Worm (Caenorhabditis elegans): ENCODE results near the gene cav-1.

cav-1 gene

DNA sequence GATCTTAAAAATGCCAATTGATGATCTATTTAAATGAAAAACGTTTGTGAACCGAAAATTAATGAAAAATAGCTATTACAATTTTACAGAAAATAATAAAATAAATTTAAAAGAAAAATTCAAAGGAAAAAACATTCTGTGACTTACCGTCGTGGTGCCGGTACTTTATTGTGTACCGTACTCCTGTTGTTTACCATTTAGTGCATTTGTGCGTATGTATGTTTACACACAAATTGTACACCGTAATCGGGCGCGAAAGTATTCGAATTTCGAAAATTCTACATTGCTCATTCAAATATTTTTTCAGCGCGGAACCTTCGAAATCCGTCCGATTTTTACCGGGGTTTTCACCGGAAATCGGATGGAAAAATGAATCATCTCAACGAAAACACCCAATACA lies 5.7 kb downstream of the cav-1 start, which contains the start of gene T13F2.6:
Gene T13F2.6 (plus strand): TSS at position 306 of the 400 bp plus-strand sequence.
- TF ChIP-seq W03F9.2 (tag; optimal IDR thresholded peaks at IDR 0.05), result peak; percentile 43
- no peak for TF ChIP-seq dao-5 (tag; optimal IDR thresholded peaks at IDR 0.05)

DNA sequence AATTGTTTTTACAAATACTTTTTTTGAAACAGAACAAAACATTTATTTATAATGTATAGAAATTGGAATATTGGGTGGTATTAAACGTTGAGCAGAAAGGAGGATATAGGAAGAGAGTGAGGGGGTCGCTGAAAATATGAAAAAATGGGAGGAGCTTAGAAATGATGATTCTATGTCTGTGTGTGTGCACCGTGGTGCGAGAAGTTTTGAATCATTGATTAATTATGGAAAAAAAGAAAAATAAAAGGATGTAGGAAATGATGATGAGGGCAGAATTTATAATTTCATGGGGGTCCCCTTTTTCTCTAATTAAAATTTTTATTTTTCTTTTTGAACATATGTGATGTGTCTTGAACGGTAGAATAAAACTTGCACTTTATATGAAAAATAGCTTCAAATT lies 12.4 kb downstream of the cav-1 start, which contains the start of gene sre-4:
Gene sre-4 (minus strand): TSS at position 101 of the 400 bp plus-strand sequence.
- TF ChIP-seq him-1 (tag; optimal IDR thresholded peaks at IDR 0.05) (no peak), dao-5 (tag; optimal IDR thresholded peaks at IDR 0.05) (no peak), W03F9.2 (tag; optimal IDR thresholded peaks at IDR 0.05) (no peak)

DNA sequence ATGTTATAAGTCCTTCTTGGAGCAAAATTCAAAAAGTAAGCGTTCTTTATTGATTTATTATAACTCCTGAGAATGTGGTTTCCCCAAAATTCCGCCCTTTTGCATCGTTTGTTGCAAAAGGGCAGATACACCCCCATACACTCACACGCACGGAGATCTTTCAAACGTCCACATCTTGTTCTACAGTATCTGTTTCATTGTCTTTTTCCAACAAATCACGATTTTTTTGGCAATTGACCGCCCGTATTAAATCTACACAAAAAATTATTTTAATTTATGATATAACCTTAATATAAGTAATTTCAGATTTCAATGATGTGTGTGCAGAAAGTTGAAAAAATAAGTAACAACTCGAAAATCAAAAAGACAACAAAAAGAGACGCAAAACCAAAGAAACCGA lies 17.2 kb downstream of the cav-1 start, which contains the start of gene T13F2.4:
Gene T13F2.4 (plus strand): TSS at position 301 of the 400 bp plus-strand sequence.
- TF ChIP-seq him-1 (tag; optimal IDR thresholded peaks at IDR 0.05) (no peak), dao-5 (tag; optimal IDR thresholded peaks at IDR 0.05) (no peak)

DNA sequence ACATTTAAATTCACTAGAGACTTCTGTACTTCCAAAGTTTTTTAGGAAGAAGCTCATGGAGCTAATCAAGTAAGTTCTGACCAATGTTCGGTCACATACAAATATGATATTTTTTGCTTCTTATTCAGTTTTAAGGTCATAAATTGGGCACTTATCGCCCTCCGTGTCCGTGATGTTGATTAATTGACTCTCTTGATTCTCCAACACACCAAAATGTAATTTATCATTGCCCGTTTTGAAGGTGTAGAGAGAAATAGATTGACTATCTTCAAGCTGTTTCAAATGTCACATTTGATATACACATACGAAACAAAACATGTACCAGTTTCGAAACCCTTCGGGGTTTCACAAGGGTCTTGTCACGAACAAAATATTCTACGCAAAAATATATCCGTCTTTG lies 18.4 kb downstream of the cav-1 start:
- TF ChIP-seq him-1 (tag; optimal IDR thresholded peaks at IDR 0.05), result no peak
- TF ChIP-seq W03F9.2 (tag; optimal IDR thresholded peaks at IDR 0.05), result no peak
- no peak for TF ChIP-seq dao-5 (tag; optimal IDR thresholded peaks at IDR 0.05)

DNA sequence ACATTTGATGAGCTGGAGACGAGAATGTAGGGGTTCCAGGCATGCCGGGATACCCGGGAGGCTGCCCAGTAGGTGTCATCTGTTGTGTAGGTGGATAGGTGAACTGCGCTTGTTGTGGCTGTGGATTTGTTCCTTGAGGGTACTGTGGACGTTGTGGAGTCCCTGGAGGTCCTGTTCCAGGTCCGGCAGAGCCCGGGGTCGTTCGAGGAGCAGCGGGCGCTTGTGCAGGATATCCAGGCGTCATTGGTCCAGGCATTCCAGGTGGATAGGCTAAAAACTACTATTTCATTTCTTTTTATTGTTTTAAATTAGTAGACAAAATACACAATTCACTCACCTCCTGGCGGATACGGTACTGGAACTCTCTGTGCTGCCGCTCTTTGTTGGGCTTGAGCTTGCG lies 22.9 kb downstream of the cav-1 start:
- no peak for TF ChIP-seq him-1 (tag; optimal IDR thresholded peaks at IDR 0.05)

DNA sequence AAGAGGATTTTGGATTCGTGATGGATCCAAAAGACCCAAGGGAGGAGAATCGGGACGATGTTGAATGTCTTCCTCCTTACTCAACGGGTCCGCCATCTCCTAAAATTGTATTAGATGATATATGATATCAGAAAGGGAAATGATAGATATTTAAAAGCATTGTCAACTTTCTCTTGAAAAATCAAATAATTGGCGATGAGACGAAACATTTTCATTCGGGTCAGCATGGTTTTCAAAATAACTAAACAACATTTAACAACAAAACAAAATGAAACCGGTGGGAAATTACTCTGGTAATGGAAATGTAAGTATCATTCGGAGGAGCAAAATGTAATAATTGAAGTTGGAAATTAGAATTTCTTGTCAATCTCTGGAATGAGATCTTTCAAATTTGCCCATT lies 24.2 kb downstream of the cav-1 start, which contains the start of gene pis-1:
Gene pis-1 (minus strand): TSS at position 101 of the 400 bp plus-strand sequence.
- TF ChIP-seq dao-5 (tag; optimal IDR thresholded peaks at IDR 0.05) (no peak), him-1 (tag; optimal IDR thresholded peaks at IDR 0.05) (no peak), W03F9.2 (tag; optimal IDR thresholded peaks at IDR 0.05) (no peak)

DNA sequence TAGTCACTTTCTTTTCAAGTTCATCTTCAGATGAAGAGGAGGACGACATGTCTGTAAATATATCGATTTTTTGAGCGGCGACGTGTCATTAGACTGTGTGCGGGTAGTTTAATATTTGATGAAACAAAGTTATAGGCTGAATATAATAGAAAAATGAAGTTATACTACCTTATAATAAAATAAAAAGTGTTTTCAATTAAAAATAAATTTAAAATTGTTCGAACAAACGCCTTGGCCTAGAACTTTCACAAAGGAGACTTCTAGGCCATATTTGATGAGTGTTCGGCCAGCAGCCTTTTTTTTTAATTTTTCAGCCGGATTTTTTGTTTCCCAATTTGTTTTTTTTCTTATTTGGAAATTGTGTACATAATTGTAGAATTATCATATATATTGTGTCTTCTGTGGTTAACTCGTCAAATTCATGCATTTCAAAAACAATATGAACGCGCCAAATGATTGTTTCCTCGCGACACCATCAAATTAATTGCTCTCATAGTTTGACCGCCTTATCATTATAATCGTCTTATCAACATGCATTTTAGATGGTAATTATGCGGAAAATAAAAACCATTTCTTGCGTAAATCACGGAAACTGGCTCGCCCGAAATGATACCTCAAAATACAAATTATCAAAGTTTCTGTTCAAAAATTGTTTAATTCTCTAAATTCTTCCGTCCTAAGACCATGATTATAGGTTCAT lies 25.1 kb downstream of the cav-1 start, which contains the start of gene T13F2.2:
Gene T13F2.2 (minus strand): TSS at position 51 of the 700 bp plus-strand sequence.
- TF ChIP-seq W03F9.2 (tag; optimal IDR thresholded peaks at IDR 0.05) (no peak), him-1 (tag; optimal IDR thresholded peaks at IDR 0.05) (no peak)

DNA sequence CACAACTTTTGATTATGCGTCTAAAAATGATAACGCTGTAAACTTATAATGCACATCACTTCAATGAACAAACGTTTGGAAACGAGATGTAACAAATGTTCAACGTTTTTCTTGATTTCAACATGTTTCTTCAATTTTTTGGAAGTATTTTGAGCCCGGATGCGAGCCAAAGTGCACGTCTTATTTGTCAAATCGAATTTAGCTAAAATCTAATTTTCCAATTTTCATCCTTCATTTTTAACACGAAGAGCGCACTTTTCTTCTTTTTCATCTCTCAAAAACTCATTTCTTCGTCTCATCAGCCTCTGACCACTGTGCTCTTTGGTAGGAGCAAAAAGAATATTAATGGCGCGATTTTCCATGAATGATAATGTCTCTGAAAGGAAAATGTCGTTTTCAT lies 26.0 kb downstream of the cav-1 start:
- TF ChIP-seq W03F9.2 (tag; optimal IDR thresholded peaks at IDR 0.05) (no peak), dao-5 (tag; optimal IDR thresholded peaks at IDR 0.05) (no peak), him-1 (tag; optimal IDR thresholded peaks at IDR 0.05) (no peak)

DNA sequence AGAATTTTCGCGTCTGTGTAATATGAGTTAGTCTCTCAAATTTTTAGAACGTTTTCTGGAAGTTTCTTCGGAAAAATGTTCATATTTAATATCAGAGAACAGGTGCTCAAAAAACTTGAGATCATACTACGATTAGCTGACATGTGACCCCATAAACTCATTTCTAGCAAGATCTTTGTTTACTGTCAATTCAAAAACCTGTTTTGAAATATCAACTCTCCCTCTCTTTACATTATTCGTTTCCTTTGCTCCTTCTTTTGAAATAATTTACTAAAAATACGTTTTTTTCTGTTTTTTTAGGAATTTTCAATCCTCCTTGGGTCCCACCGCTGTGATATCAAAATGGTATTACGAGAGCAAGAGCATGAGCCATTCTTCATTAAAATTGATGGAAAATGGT lies 26.8 kb downstream of the cav-1 start, which contains the start of gene fat-4:
Gene fat-4 (plus strand): TSS at position 301 of the 400 bp plus-strand sequence.
- TF ChIP-seq him-1 (tag; optimal IDR thresholded peaks at IDR 0.05), result no peak
- TF ChIP-seq dao-5 (tag; optimal IDR thresholded peaks at IDR 0.05), result no peak
- TF ChIP-seq W03F9.2 (tag; optimal IDR thresholded peaks at IDR 0.05), result no peak

DNA sequence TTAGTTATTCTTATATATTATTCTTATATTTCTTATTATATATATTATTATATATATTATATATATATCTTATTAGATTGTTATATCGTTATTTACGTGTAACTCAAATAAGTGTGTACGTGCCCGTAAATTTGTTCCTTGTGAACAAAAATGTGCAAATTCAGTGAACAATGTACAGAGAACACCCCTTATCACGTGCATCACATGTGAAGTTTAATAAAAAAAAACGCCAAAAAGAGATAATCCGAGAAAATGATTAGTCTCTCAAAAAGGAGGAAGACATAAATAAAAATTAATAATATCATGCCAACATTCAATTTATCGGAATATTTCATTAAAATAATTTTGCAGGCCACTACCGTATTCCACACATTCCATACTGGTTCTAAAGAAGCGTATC lies 27.4 kb downstream of the cav-1 start:
- TF ChIP-seq him-1 (tag; optimal IDR thresholded peaks at IDR 0.05) (no peak), W03F9.2 (tag; optimal IDR thresholded peaks at IDR 0.05) (no peak), dao-5 (tag; optimal IDR thresholded peaks at IDR 0.05) (no peak)

DNA sequence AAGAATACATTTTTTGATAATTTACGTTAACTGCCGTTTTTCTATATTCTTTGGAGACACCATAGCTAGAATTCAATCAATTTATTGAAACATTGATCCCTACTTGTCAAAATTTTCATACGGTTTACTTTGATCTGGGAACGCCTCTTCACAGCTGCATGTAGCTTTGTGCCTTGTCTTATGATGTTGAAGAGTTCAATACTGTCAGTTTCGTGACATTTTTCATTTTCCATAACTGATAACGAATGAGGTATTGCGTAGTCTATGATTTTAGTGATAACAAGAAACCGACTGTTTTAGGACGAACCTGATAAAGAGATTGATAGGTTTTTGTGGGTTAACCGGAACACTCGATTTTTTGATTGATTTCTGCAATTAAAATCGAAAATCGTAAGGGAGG lies 29.1 kb downstream of the cav-1 start:
- TF ChIP-seq W03F9.2 (tag; optimal IDR thresholded peaks at IDR 0.05) (peak; percentile 2), dao-5 (tag; optimal IDR thresholded peaks at IDR 0.05) (no peak), him-1 (tag; optimal IDR thresholded peaks at IDR 0.05) (no peak)

DNA sequence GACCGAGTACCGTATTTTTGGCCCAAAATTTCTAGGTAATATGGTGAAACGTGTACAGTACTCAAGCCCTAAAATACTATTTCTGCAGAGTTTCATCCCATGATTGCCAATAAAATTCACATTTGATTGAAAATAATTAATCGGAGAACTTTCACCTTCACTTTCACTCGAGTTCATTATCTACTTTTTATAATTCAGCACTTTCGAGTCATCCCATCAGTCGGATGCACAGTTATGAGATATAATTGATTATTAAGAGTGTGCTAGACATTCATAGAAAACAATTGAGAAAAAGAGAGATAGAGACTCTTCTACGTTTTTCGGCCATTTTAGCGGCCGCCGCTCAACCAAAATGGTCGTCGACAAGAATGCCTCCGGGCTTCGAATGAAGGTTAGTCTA lies 30.4 kb downstream of the cav-1 start, which contains the start of gene fat-3:
Gene fat-3 (plus strand): TSS at position 313 of the 400 bp plus-strand sequence.
- TF ChIP-seq W03F9.2 (tag; optimal IDR thresholded peaks at IDR 0.05), result no peak
- TF ChIP-seq dao-5 (tag; optimal IDR thresholded peaks at IDR 0.05), result no peak
- TF ChIP-seq him-1 (tag; optimal IDR thresholded peaks at IDR 0.05), result no peak

DNA sequence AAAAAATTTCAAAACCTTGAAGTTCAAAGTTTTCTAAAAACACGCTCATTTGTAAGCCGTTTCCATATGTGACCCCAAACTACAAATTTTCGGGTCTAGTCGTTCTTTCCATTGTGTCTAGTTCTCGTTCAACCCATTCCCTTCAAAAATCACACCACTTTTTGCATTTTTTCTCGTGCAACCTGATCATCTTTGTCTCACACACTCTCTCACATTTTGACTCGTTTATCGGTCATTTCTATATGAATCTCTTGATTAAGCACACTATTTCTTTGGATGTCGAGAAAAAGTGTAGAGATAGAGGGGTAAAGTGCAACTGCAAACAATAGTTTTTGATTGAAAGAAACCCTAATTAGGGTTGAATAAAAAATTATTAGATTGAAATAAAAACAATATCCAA lies 31.2 kb downstream of the cav-1 start:
- no peak for TF ChIP-seq him-1 (tag; optimal IDR thresholded peaks at IDR 0.05)
- TF ChIP-seq W03F9.2 (tag; optimal IDR thresholded peaks at IDR 0.05), result peak; percentile 25
- TF ChIP-seq dao-5 (tag; optimal IDR thresholded peaks at IDR 0.05), result no peak

DNA sequence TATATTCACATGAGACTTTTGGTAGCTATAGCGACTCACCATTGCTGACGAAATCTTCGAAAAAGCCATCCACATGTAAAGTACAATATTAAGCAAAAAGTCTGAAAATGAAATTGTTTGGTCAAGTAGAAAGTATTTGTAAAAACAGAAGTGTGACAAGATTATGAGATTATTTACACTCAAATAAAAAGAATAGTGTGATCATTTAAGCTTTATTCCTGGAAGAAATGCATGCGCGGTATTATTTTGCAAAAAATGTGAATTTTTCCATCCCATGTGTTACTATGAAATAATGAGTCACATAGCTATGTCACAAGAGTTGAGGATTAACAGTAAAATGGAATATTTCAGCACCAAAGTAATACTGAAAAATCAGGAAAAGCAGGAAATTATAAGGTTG lies 38.3 kb downstream of the cav-1 start, which contains the start of gene dct-15:
Gene dct-15 (minus strand): TSS at position 101 of the 400 bp plus-strand sequence.
- TF ChIP-seq dao-5 (tag; optimal IDR thresholded peaks at IDR 0.05), result no peak
- TF ChIP-seq W03F9.2 (tag; optimal IDR thresholded peaks at IDR 0.05), result no peak
- TF ChIP-seq him-1 (tag; optimal IDR thresholded peaks at IDR 0.05), result no peak

DNA sequence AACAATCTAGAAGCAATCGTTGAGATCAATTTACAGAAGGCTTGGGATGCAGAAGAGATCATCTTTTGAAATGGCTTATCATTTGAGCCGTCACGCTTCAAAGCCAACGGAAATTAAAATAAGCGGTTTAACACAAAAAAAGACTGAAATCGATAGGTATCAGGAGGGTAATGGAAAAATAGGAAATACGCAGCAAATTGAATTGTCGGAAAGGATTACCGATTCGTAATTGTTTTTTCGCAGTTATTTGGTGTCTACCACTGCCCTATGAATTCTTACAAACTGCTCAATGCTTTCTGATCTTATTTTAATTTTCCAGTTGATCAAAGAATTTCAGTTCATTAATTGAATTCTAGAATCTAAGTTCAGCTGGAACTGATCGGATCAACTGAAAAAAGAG lies 39.2 kb downstream of the cav-1 start:
- no peak for TF ChIP-seq dao-5 (tag; optimal IDR thresholded peaks at IDR 0.05)
- TF ChIP-seq him-1 (tag; optimal IDR thresholded peaks at IDR 0.05), result no peak
- TF ChIP-seq W03F9.2 (tag; optimal IDR thresholded peaks at IDR 0.05), result no peak
